Worm (Caenorhabditis elegans): Measurements from ENCODE around the gene C10A4.1.

Gene C10A4.1

DNA sequence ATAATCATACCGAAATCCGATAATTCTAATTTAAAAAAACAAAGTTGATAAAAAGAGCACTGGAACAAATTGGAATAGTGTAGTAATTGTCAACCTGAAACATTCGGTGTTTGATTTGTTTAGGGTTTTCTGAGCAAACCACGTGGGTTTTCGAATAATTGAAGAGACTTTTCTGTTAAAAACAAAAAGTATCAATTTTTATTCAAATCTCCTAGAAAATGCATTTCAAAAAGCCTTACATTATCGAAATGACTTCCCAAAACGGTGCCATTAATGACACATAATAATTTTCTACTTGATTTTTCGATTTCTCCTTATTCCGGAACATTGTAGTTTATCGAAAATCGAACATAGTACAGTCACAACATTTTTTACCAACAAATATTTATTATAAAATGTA, 18.2 kb upstream of the C10A4.1 start, which contains the start of gene C10A4.13:
C10A4.13 (minus strand) TSS at position 101 of the 400 bp plus-strand sequence.
- TF ChIP-seq ceh-48 (tag; optimal IDR thresholded peaks at IDR 0.05) (no peak), ceh-31 (tag; optimal IDR thresholded peaks at IDR 0.05) (no peak), nhr-11 (tag; optimal IDR thresholded peaks at IDR 0.05) (no peak), odd-2 (tag; optimal IDR thresholded peaks at IDR 0.05) (no peak), unc-86 (tag; optimal IDR thresholded peaks at IDR 0.05) (no peak), ceh-9 (tag; optimal IDR thresholded peaks at IDR 0.05) (no peak), pat-9 (tag; optimal IDR thresholded peaks at IDR 0.05) (no peak)

DNA sequence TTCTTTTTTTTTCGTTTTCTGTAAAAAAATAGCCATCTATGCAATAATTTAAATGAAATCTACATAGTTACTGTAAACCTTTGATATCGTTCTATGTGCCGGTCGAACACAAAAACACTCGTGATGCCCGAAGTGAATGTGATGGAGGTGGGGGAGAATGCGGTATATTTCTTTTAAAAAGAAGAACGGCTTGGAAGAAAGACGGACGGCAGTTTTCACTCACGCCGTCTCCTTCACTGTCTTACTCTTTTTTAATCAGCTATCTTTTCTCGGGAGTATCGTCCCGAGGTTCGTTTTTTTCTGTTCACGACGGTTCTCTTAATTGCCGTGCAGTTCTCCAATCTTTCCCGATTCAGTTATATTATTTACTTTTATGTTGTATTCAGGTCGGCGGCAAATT, 17.6 kb upstream of the C10A4.1 start, which contains the start of gene C10A4.10:
C10A4.10 (plus strand) TSS at position 301 of the 400 bp plus-strand sequence.
- TF ChIP-seq madf-2 (tag; optimal IDR thresholded peaks at IDR 0.05) (no peak), pha-4 (tag; optimal IDR thresholded peaks at IDR 0.05) (no peak), elt-2 (tag; optimal IDR thresholded peaks at IDR 0.05) (no peak), hlh-15 (tag; optimal IDR thresholded peaks at IDR 0.05) (no peak), tbx-2 (tag; optimal IDR thresholded peaks at IDR 0.05) (no peak), T23F11.4 (GFP tag; optimal IDR thresholded peaks at IDR 0.05) (no peak), mec-3 (tag; optimal IDR thresholded peaks at IDR 0.05; ENCODE audit: borderline replicate concordance) (no peak), ceh-30 (tag; optimal IDR thresholded peaks at IDR 0.05) (no peak), unc-55 (GFP tag; optimal IDR thresholded peaks at IDR 0.05) (no peak), ceh-22 (tag; optimal IDR thresholded peaks at IDR 0.05) (no peak), ceh-31 (tag; optimal IDR thresholded peaks at IDR 0.05) (no peak), ahr-1 (tag; optimal IDR thresholded peaks at IDR 0.05) (no peak), eyg-1 (tag; optimal IDR thresholded peaks at IDR 0.05) (no peak), Y22D7AL.16 (tag; optimal IDR thresholded peaks at IDR 0.05) (no peak), npax-4 (tag; optimal IDR thresholded peaks at IDR 0.05) (no peak), lim-6 (tag; optimal IDR thresholded peaks at IDR 0.05) (no peak)

DNA sequence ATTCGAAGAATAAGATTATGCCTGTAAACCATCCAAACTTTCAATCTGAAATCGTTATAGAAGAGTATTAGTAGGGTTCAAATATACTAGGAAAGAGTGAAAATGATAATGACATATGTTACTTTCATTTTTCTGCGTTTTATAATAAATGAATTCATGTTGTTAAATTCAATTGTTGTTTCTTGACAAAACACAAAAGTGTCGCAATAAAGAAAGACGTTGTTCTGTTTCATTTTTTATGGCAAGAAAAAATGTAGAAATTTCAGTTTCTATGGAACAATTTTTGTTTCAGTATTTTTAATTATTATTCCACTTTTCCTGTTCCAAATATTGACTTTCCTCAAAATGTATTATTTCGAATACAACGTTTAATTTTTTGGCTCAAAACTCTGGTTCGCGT, 15.4 kb upstream of the C10A4.1 start, which contains the start of gene C10A4.4:
C10A4.4 (plus strand) TSS at position 301 of the 400 bp plus-strand sequence.
- TF ChIP-seq syd-9 (tag; optimal IDR thresholded peaks at IDR 0.05): no peak
- TF ChIP-seq pat-9 (tag; optimal IDR thresholded peaks at IDR 0.05): no peak
- TF ChIP-seq fax-1 (tag; optimal IDR thresholded peaks at IDR 0.05): no peak
- TF ChIP-seq elt-2 (tag; optimal IDR thresholded peaks at IDR 0.05): no peak

DNA sequence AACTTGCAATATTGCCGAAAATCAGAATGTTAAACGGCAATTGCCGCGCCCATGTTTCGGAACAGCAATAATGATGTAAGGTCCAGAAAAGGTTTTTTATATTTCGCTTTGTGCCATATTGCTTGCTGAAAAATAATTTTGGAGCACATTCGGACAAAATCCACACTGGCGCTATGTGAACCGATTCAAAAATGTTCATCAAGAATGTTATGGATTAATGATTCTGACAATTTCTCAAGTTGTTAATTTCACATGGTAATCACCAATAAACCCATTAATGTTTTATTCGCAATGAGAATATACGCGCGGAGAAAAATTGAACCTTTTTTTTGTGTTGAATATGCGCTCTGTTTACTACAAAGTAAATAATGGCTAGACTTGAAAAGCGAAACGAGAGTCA, 11.6 kb upstream of the C10A4.1 start:
- no peak for TF ChIP-seq ets-4 (tag; optimal IDR thresholded peaks at IDR 0.05)
- TF ChIP-seq hlh-8 (tag; optimal IDR thresholded peaks at IDR 0.05): no peak
- TF ChIP-seq gmeb-2 (tag; optimal IDR thresholded peaks at IDR 0.05): no peak
- TF ChIP-seq ceh-6 (GFP tag; optimal IDR thresholded peaks at IDR 0.05): no peak

DNA sequence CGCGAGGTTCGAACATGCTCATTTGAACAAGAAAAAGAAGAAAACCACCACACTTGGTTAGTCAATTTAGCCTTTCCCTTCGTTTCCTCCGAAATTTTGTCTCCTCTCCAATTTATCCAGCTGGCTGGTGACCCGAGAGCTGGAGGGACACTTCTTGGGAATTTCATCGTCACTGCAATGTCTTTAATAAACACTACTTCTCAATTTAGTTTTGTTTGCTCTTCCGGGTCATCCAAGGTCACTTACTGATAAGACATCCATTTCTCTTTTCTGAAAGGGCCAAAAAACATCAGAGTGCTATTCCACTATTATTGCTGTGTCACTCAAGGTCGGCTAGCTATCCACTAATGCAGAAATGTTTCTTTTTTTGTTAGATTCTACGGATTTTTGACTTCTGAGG, 10.8 kb upstream of the C10A4.1 start, which contains the start of gene C10A4.3:
C10A4.3 (plus strand) TSS at position 301 of the 400 bp plus-strand sequence.
- TF ChIP-seq hlh-30 (tag; optimal IDR thresholded peaks at IDR 0.05; ENCODE audit: insufficient read depth) (no peak), F13H6.1 (tag; optimal IDR thresholded peaks at IDR 0.05) (no peak), pat-9 (tag; optimal IDR thresholded peaks at IDR 0.05) (no peak), nhr-232 (tag; optimal IDR thresholded peaks at IDR 0.05) (no peak), ceh-19 (GFP tag; optimal IDR thresholded peaks at IDR 0.05) (no peak), ceh-30 (tag; optimal IDR thresholded peaks at IDR 0.05) (no peak), hlh-15 (tag; optimal IDR thresholded peaks at IDR 0.05) (no peak), ets-4 (tag; optimal IDR thresholded peaks at IDR 0.05) (no peak), pha-4 (tag; optimal IDR thresholded peaks at IDR 0.05) (no peak), ref-2 (tag; optimal IDR thresholded peaks at IDR 0.05) (no peak), Y22D7AL.16 (tag; optimal IDR thresholded peaks at IDR 0.05) (no peak), unc-3 (GFP tag; conservative IDR thresholded peaks at IDR 0.05) (no peak), unc-3 (tag; optimal IDR thresholded peaks at IDR 0.05) (no peak), T23F11.4 (GFP tag; optimal IDR thresholded peaks at IDR 0.05) (no peak), unc-42 (tag; optimal IDR thresholded peaks at IDR 0.05) (no peak), madf-2 (tag; optimal IDR thresholded peaks at IDR 0.05) (no peak), ahr-1 (tag; optimal IDR thresholded peaks at IDR 0.05) (no peak), hlh-13 (GFP tag; optimal IDR thresholded peaks at IDR 0.05) (no peak), eyg-1 (tag; optimal IDR thresholded peaks at IDR 0.05) (no peak), C08G9.2 (tag; optimal IDR thresholded peaks at IDR 0.05) (no peak)

Data from whole organism, late embryonic.